Fruit fly (Drosophila melanogaster) whole organism, pupa: ENCODE measurements around the gene CG17650.

Experiments
- CG10348 ChIP-seq: fragments of 200-800 bp; sonication (Bioruptor generic); IDR thresholded peaks from 2 replicates; pipeline ENCODE4 v1.3.6; 2022; ENCODE audit warnings: missing biosample characterization, missing genetic modification characterization
- CG12605 ChIP-seq: fragments of 200-800 bp; sonication (Bioruptor generic); IDR thresholded peaks from 2 replicates; pipeline ENCODE4 v1.3.6; 2022; ENCODE audit warnings: missing biosample characterization, missing genetic modification characterization
- CG13204 ChIP-seq: fragments of 200-800 bp; sonication (Bioruptor generic); optimal IDR thresholded peaks from 2 replicates; lab custom pipeline; 2018; ENCODE audit warnings: missing biosample characterization, mild to moderate bottlenecking, missing genetic modification characterization, moderate library complexity
- CG14655 ChIP-seq: fragments of 200-800 bp; sonication (Bioruptor generic); optimal IDR thresholded peaks from 3 replicates; lab custom pipeline; 2017; ENCODE audit warnings: mild to moderate bottlenecking, missing biosample characterization, missing genetic modification reagents, missing genetic modification characterization
- CG15710 ChIP-seq: fragments of 200-800 bp; sonication (Bioruptor generic); optimal IDR thresholded peaks from 2 replicates; lab custom pipeline; 2018; ENCODE audit warnings: missing biosample characterization, mild to moderate bottlenecking, missing genetic modification characterization, moderate library complexity
- CG17806 ChIP-seq: fragments of 200-800 bp; sonication (Bioruptor generic); optimal IDR thresholded peaks from 2 replicates; lab custom pipeline; 2018; ENCODE audit warnings: missing biosample characterization, mild to moderate bottlenecking, missing genetic modification characterization, moderate library complexity
- CG32121 ChIP-seq: fragments of 200-800 bp; sonication (Bioruptor generic); IDR thresholded peaks from 2 replicates; pipeline ENCODE4 v1.3.6; 2022; ENCODE audit warnings: missing biosample characterization, missing genetic modification characterization
- CG34367 ChIP-seq: fragments of 200-800 bp; sonication (Bioruptor generic); optimal IDR thresholded peaks from 2 replicates; lab custom pipeline; 2018; ENCODE audit warnings: missing biosample characterization, mild to moderate bottlenecking, missing genetic modification characterization
- CG4496 ChIP-seq: fragments of 200-800 bp; sonication (Bioruptor generic); IDR thresholded peaks from 3 replicates; pipeline ENCODE4 v1.3.6; 2022; ENCODE audit warnings: missing biosample characterization, missing genetic modification characterization
- CG8301 ChIP-seq: fragments of 200-800 bp; sonication (Bioruptor generic); optimal IDR thresholded peaks from 2 replicates; lab custom pipeline; 2018; ENCODE audit warnings: missing biosample characterization, mild to moderate bottlenecking, missing genetic modification characterization
- CG9948 ChIP-seq: fragments of 200-800 bp; sonication (Bioruptor generic); optimal IDR thresholded peaks from 2 replicates; lab custom pipeline; 2018; ENCODE audit warnings: missing biosample characterization, mild to moderate bottlenecking, missing genetic modification characterization, moderate library complexity
- D1 ChIP-seq: fragments of 200-800 bp; sonication (Bioruptor generic); optimal IDR thresholded peaks from 2 replicates; lab custom pipeline; 2018; ENCODE audit warnings: missing biosample characterization, mild to moderate bottlenecking, missing genetic modification characterization, moderate library complexity
- EcR ChIP-seq: fragments of 200-800 bp; sonication (Bioruptor generic); optimal IDR thresholded peaks from 3 replicates; lab custom pipeline; 2019; ENCODE audit warnings: missing biosample characterization, missing genetic modification characterization, mild to moderate bottlenecking, moderate library complexity, missing genetic modification reagents
- Ets98B ChIP-seq: fragments of 200-800 bp; sonication (Bioruptor generic); IDR thresholded peaks from 2 replicates; pipeline ENCODE4 v1.3.6; 2022; ENCODE audit warnings: missing biosample characterization, missing genetic modification characterization
- Pif1A ChIP-seq: fragments of 200-800 bp; sonication (Bioruptor generic); optimal IDR thresholded peaks from 3 replicates; lab custom pipeline; 2016; ENCODE audit warnings: missing biosample characterization, missing genetic modification characterization
- Pif1B ChIP-seq: fragments of 200-800 bp; sonication (Bioruptor generic); optimal IDR thresholded peaks from 3 replicates; lab custom pipeline; 2016; ENCODE audit warnings: missing biosample characterization, missing genetic modification characterization
- Snoo ChIP-seq: fragments of 200-800 bp; sonication (Bioruptor generic); optimal IDR thresholded peaks from 3 replicates; lab custom pipeline; 2017; ENCODE audit warnings: missing biosample characterization, mild to moderate bottlenecking, missing genetic modification characterization, inconsistent platforms
- fd96Ca ChIP-seq: fragments of 200-800 bp; sonication (Bioruptor generic); IDR thresholded peaks from 3 replicates; pipeline ENCODE4 v1.3.6; 2022; ENCODE audit warnings: missing biosample characterization, missing genetic modification characterization
- gl ChIP-seq: fragments of 200-800 bp; sonication (Bioruptor generic); optimal IDR thresholded peaks from 2 replicates; lab custom pipeline; 2018; ENCODE audit warnings: missing biosample characterization, mild to moderate bottlenecking, missing genetic modification characterization
- rn ChIP-seq: fragments of 200-800 bp; sonication (Bioruptor generic); IDR thresholded peaks from 2 replicates; pipeline ENCODE4 v1.3.6; 2022; ENCODE audit warnings: missing biosample characterization, missing genetic modification characterization

CG17650 gene

DNA sequence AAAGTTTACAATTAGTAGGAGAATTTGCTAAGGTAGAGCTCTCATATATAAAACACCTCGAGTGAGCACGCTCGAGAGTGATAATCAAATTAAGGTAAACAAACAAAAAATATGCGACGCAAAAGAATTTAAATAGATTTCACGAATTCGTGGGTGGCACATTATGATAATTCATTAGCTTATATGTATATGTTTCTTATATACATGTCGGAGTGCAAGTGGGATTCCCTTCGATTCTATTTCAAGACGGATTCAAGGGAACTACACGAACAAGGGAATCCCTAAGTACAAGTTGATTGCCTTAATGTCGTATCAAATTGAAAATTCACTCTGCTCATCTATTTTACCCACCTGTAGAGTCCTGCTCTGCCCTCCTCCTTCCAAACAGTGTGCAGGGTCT is 41.6 kb downstream of the CG17650 start:
- TF ChIP-seq gl (tag; lab: Kevin White, UChicago) (no peak), EcR (GFP tag; lab: Kevin White, UChicago) (no peak), Snoo (tag; lab: Kevin White, UChicago) (no peak), D1 (no peak), Pif1B (GFP tag; lab: Kevin White, UChicago) (no peak), Ets98B (GFP tag; lab: Robert Waterston, UW) (no peak), Pif1A (GFP tag; lab: Kevin White, UChicago) (no peak), CG4496 (GFP tag; lab: Robert Waterston, UW) (no peak), CG12605 (no peak)
- TF ChIP-seq, all 21 proteins: peak for 0

DNA sequence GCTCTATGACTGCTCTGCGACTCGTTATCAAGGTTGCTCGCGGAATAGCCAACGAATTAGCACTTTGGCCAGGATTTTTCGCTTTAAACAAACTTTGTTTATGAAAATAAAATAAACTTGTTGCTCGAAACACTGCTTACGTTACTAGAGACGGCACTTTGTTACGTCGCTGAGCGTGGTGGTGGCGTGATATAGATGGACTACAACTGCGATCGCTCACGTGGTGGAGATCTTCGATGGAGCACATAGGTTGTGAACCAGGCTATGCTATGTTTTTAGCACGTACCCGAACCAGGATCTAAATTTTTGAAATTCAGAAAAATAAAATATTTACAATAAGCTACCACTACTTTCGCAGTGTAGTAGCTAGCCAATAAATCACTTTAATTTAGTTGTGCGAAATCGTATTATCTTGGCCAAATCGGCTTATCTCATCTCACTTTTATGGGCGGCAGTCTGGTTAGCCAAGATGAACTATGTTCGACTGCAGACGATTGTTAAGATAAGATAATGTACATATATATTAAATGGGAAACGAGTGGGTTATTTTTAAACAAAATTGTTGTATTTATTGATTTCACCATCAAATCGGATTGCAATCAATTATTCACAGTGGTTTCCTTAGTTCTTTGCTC is 43.1 kb downstream of the CG17650 start, which contains the start of gene frtz:
Gene frtz (minus strand): TSS at position 153 of the 635 bp plus-strand sequence.
- TF ChIP-seq CG10348 (GFP tag; lab: Robert Waterston, UW) (no peak), CG12605 (no peak)

DNA sequence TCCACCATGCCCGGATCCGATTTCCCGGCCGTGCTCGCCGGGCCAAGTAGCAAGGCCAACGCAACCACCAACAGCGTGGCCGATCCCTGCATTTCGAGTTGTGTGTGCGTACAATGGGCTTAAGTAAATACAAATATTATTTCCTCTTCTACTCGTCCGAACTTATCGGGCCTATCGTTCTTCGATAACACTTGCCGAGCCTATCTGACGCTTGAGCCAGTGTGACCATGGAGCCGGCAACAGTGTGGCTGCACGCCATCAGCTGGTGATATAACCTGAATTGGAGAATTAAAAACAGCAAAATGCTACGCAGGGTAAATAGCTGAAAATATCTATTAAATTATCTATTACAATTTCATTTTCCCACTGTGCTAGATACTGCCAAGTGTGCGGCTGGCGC is 48.7 kb downstream of the CG17650 start, which contains the start of the genes CG17660 and mRpL48:
Gene CG17660 (minus strand): TSS at position 198 of the 400 bp plus-strand sequence.
Gene mRpL48 (plus strand): TSS at position 239 of the 400 bp plus-strand sequence.
- TF ChIP-seq fd96Ca (GFP tag; lab: Robert Waterston, UW) (no peak), D1 (no peak), CG10348 (GFP tag; lab: Robert Waterston, UW) (no peak), CG32121 (GFP tag; lab: Robert Waterston, UW) (no peak), CG13204 (no peak), gl (tag; lab: Kevin White, UChicago) (no peak), CG34367 (tag; lab: Kevin White, UChicago) (no peak), CG14655 (GFP tag; lab: Kevin White, UChicago) (no peak), Pif1B (GFP tag; lab: Kevin White, UChicago) (no peak), CG15710 (no peak), Pif1A (GFP tag; lab: Kevin White, UChicago) (no peak), EcR (GFP tag; lab: Kevin White, UChicago) (no peak), CG9948 (tag; lab: Kevin White, UChicago) (no peak), CG12605 (no peak)

DNA sequence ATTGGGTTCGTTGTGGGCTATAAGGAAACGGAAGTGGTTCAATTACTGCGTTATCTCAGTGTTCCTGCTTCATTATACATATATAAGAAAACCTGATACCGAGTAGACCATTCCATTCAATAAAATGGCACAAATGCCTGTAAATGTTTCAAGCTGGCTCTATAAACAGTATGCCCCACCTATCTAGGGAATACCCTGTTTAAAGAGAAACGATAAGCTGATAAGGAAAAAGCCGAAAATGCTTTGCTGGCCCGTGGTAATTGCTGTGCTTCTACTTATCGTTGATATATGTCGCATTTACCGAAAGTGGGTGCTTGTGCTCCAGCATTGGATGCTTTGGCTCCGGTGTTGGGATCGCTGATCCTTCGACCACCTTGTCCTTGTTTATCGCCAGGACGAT is 49.6 kb downstream of the CG17650 start:
- TF ChIP-seq gl (tag; lab: Kevin White, UChicago) = no peak
- TF ChIP-seq CG10348 (GFP tag; lab: Robert Waterston, UW) = no peak
- TF ChIP-seq CG12605 = no peak
- TF ChIP-seq Snoo (tag; lab: Kevin White, UChicago) = no peak
- no peak for TF ChIP-seq CG8301 (tag; lab: Kevin White, UChicago)
- no peak for TF ChIP-seq CG13204
- no peak for TF ChIP-seq CG17806 (tag; lab: Kevin White, UChicago)
- no peak for TF ChIP-seq rn (GFP tag; lab: Robert Waterston, UW)
- no peak for TF ChIP-seq D1
- TF ChIP-seq Pif1B (GFP tag; lab: Kevin White, UChicago) = no peak
- no peak for TF ChIP-seq EcR (GFP tag; lab: Kevin White, UChicago)
- TF ChIP-seq CG4496 (GFP tag; lab: Robert Waterston, UW) = no peak
- TF ChIP-seq CG9948 (tag; lab: Kevin White, UChicago) = no peak
